Worm (Caenorhabditis elegans) whole organism, young adult: ENCODE measurements around the gene D1086.19.
A peak's percentile ranks its signal among the peaks of the same experiment; 100 is the strongest.

Experiments used
- B0019.2 ChIP-seq: fragments of 200-800 bp; sonication (Bioruptor generic); conservative IDR thresholded peaks from 2 replicates; pipeline ENCODE4 v1.3.6; 2022; ENCODE audit warnings: missing genetic modification reagents, missing genetic modification characterization, missing compliant biosample characterization
- B0261.1 ChIP-seq: sonication (generic microtip); optimal IDR thresholded peaks from 2 replicates; lab custom pipeline; 2016; ENCODE audit warnings: mild to moderate bottlenecking, missing genetic modification characterization, moderate library complexity, missing compliant biosample characterization
- F33H1.4 ChIP-seq: fragments of 200-800 bp; sonication (Bioruptor generic); IDR thresholded peaks from 2 replicates; pipeline ENCODE4 v1.3.6; 2022; ENCODE audit warnings: missing genetic modification reagents, missing genetic modification characterization, missing compliant biosample characterization
- F39B2.1 ChIP-seq: fragments of 200-800 bp; sonication (Bioruptor generic); IDR thresholded peaks from 2 replicates; pipeline ENCODE4 v1.3.6; 2022; ENCODE audit warnings: missing genetic modification reagents, missing genetic modification characterization, missing compliant biosample characterization
- F49E8.2 ChIP-seq: sonication (generic microtip); optimal IDR thresholded peaks from 3 replicates; lab custom pipeline; 2017; ENCODE audit warnings: missing genetic modification characterization, mild to moderate bottlenecking, missing compliant biosample characterization, antibody characterized with exemption, moderate library complexity; ENCODE audit not compliant: insufficient read depth
- F57A8.1 ChIP-seq: fragments of 200-800 bp; sonication (Bioruptor generic); optimal IDR thresholded peaks from 2 replicates; lab custom pipeline; 2018; ENCODE audit warnings: mild to moderate bottlenecking, missing genetic modification characterization, moderate library complexity, missing compliant biosample characterization
- K11D2.4 ChIP-seq: fragments of 200-800 bp; sonication (Bioruptor generic); IDR thresholded peaks from 2 replicates; pipeline ENCODE4 v1.3.6; 2022; ENCODE audit warnings: missing genetic modification reagents, missing genetic modification characterization, missing compliant biosample characterization
- Y53G8AR.9 ChIP-seq: fragments of 200-800 bp; sonication (Bioruptor generic); conservative IDR thresholded peaks from 2 replicates; pipeline ENCODE4 v1.3.6; 2022; ENCODE audit warnings: missing genetic modification reagents, missing genetic modification characterization, missing compliant biosample characterization
- Y56A3A.18 ChIP-seq: fragments of 200-800 bp; sonication (Bioruptor generic); IDR thresholded peaks from 2 replicates; pipeline ENCODE4 v1.3.6; 2022; ENCODE audit warnings: missing genetic modification reagents, missing genetic modification characterization, missing compliant biosample characterization
- ZK185.1 ChIP-seq: sonication (generic microtip); optimal IDR thresholded peaks from 2 replicates; lab custom pipeline; 2016; ENCODE audit warnings: mild to moderate bottlenecking, missing genetic modification characterization, missing compliant biosample characterization; ENCODE audit not compliant: poor library complexity, severe bottlenecking
- aptf-2 ChIP-seq: fragments of 200-800 bp; sonication (Bioruptor generic); conservative IDR thresholded peaks from 2 replicates; pipeline ENCODE4 v1.3.6; 2022; ENCODE audit warnings: missing genetic modification reagents, missing genetic modification characterization, missing compliant biosample characterization
- athp-1 ChIP-seq: sonication (generic microtip); optimal IDR thresholded peaks from 2 replicates; lab custom pipeline; 2017; ENCODE audit warnings: mild to moderate bottlenecking, missing genetic modification characterization, missing compliant biosample characterization
- attf-5 ChIP-seq: fragments of 200-800 bp; sonication (Bioruptor generic); optimal IDR thresholded peaks from 2 replicates; lab custom pipeline; 2018; ENCODE audit warnings: mild to moderate bottlenecking, missing genetic modification characterization, missing compliant biosample characterization
- cebp-2 ChIP-seq: fragments of 200-800 bp; sonication (Bioruptor generic); IDR thresholded peaks from 2 replicates; pipeline ENCODE4 v1.3.6; 2022; ENCODE audit warnings: missing genetic modification characterization, missing compliant biosample characterization
- ceh-27 ChIP-seq: fragments of 200-800 bp; sonication (Bioruptor generic); optimal IDR thresholded peaks from 2 replicates; lab custom pipeline; 2018; ENCODE audit warnings: mild to moderate bottlenecking, missing genetic modification characterization, moderate library complexity, missing compliant biosample characterization
- ceh-40 ChIP-seq: fragments of 200-800 bp; sonication (Bioruptor generic); IDR thresholded peaks from 2 replicates; pipeline ENCODE4 v1.3.6; 2022; ENCODE audit warnings: missing genetic modification characterization, missing compliant biosample characterization
- ceh-58 ChIP-seq: fragments of 200-800 bp; sonication (Bioruptor generic); IDR thresholded peaks from 2 replicates; pipeline ENCODE4 v1.3.6; 2022; ENCODE audit warnings: missing genetic modification characterization, missing compliant biosample characterization
- chd-7 ChIP-seq: sonication (generic microtip); optimal IDR thresholded peaks from 2 replicates; lab custom pipeline; 2016; ENCODE audit warnings: mild to moderate bottlenecking, missing genetic modification characterization, moderate library complexity, missing compliant biosample characterization
- dox-1 ChIP-seq: fragments of 200-800 bp; sonication (Bioruptor generic); IDR thresholded peaks from 2 replicates; pipeline ENCODE4 v1.3.6; 2022; ENCODE audit warnings: missing genetic modification reagents, missing genetic modification characterization, missing compliant biosample characterization
- egrh-3 ChIP-seq: fragments of 200-800 bp; sonication (Bioruptor generic); IDR thresholded peaks from 2 replicates; pipeline ENCODE4 v1.3.6; 2022; ENCODE audit warnings: missing genetic modification reagents, missing genetic modification characterization, missing compliant biosample characterization
- gei-17 ChIP-seq: fragments of 200-800 bp; sonication (Bioruptor generic); optimal IDR thresholded peaks from 2 replicates; lab custom pipeline; 2018; ENCODE audit warnings: mild to moderate bottlenecking, missing genetic modification characterization, missing compliant biosample characterization
- hlh-26 ChIP-seq: fragments of 200-800 bp; sonication (Bioruptor generic); conservative IDR thresholded peaks from 2 replicates; pipeline ENCODE4 v1.3.6; 2022; ENCODE audit warnings: missing genetic modification reagents, missing genetic modification characterization, missing compliant biosample characterization
- hmg-1.2 ChIP-seq: fragments of 200-800 bp; sonication (Bioruptor generic); IDR thresholded peaks from 2 replicates; pipeline ENCODE4 v1.3.6; 2022; ENCODE audit warnings: missing genetic modification reagents, missing genetic modification characterization, missing compliant biosample characterization
- lin-26 ChIP-seq: fragments of 200-800 bp; sonication (Bioruptor generic); IDR thresholded peaks from 2 replicates; pipeline ENCODE4 v1.3.6; 2022; ENCODE audit warnings: missing genetic modification reagents, missing genetic modification characterization, missing compliant biosample characterization
- lin-35 ChIP-seq, 3 experiments: fragments of 150-350 bp in 2 of 3; sonication (generic microtip) in 1 of 3; optimal IDR thresholded peaks; 2 replicates each; lab custom pipeline; 2014 to 2018; ENCODE audit warnings: missing biosample characterization in 3 of 3, missing genetic modification characterization in 3 of 3, missing genetic modification reagents in 3 of 3
- lin-54 ChIP-seq: fragments of 200-800 bp; sonication (Bioruptor generic); optimal IDR thresholded peaks from 2 replicates; lab custom pipeline; 2018; ENCODE audit warnings: mild to moderate bottlenecking, missing genetic modification characterization, missing compliant biosample characterization
- lir-1 ChIP-seq: fragments of 200-800 bp; sonication (Bioruptor generic); conservative IDR thresholded peaks from 2 replicates; pipeline ENCODE4 v1.3.6; 2022; ENCODE audit warnings: missing genetic modification reagents, missing genetic modification characterization, missing compliant biosample characterization
- lsl-1 ChIP-seq: fragments of 200-800 bp; sonication (Bioruptor generic); optimal IDR thresholded peaks from 2 replicates; lab custom pipeline; 2018; ENCODE audit warnings: mild to moderate bottlenecking, missing genetic modification characterization, moderate library complexity, missing compliant biosample characterization
- madf-6 ChIP-seq: fragments of 200-800 bp; sonication (Bioruptor generic); IDR thresholded peaks from 2 replicates; pipeline ENCODE4 v1.3.6; 2022; ENCODE audit warnings: missing genetic modification reagents, missing genetic modification characterization, missing compliant biosample characterization
- mcd-1 ChIP-seq: fragments of 200-800 bp; sonication (Bioruptor generic); IDR thresholded peaks from 2 replicates; pipeline ENCODE4 v1.3.6; 2022; ENCODE audit warnings: missing genetic modification reagents, missing genetic modification characterization, missing compliant biosample characterization
- nfya-2 ChIP-seq: fragments of 200-800 bp; sonication (Bioruptor generic); IDR thresholded peaks from 2 replicates; pipeline ENCODE4 v1.3.6; 2022; ENCODE audit warnings: missing genetic modification reagents, missing genetic modification characterization, missing compliant biosample characterization
- nhr-80 ChIP-seq: sonication (generic microtip); optimal IDR thresholded peaks from 2 replicates; lab custom pipeline; 2016; ENCODE audit warnings: missing genetic modification characterization, missing compliant biosample characterization
- snpc-3.4 ChIP-seq: sonication (generic microtip); optimal IDR thresholded peaks from 2 replicates; lab custom pipeline; 2017; ENCODE audit warnings: missing genetic modification characterization, mild to moderate bottlenecking, missing compliant biosample characterization, antibody characterized with exemption, moderate library complexity, missing genotype, missing genetic modification reagents
- unc-130 ChIP-seq: sonication (generic microtip); optimal IDR thresholded peaks from 2 replicates; lab custom pipeline; 2016; ENCODE audit warnings: missing genetic modification reagents, missing genetic modification characterization, missing compliant biosample characterization
- xnd-1 ChIP-seq: sonication (generic microtip); optimal IDR thresholded peaks from 2 replicates; lab custom pipeline; 2016; ENCODE audit warnings: missing genotype, missing genetic modification reagents, missing genetic modification characterization, missing compliant biosample characterization
- zfh-2 ChIP-seq: fragments of 200-800 bp; sonication (Bioruptor generic); conservative IDR thresholded peaks from 2 replicates; pipeline ENCODE4 v1.3.6; 2022; ENCODE audit warnings: missing genetic modification reagents, missing genetic modification characterization, missing compliant biosample characterization
- ztf-18 ChIP-seq: sonication (generic microtip); optimal IDR thresholded peaks from 2 replicates; lab custom pipeline; 2016; ENCODE audit warnings: missing genotype, mild to moderate bottlenecking, missing genetic modification characterization, missing compliant biosample characterization
- ztf-22 ChIP-seq: fragments of 200-800 bp; sonication (Bioruptor generic); optimal IDR thresholded peaks from 2 replicates; lab custom pipeline; 2018; ENCODE audit warnings: mild to moderate bottlenecking, missing genetic modification characterization, moderate library complexity, missing compliant biosample characterization
- ztf-25 ChIP-seq: fragments of 200-800 bp; sonication (Bioruptor generic); IDR thresholded peaks from 2 replicates; pipeline ENCODE4 v1.3.6; 2022; ENCODE audit warnings: missing genetic modification reagents, missing genetic modification characterization, missing compliant biosample characterization
- ztf-28 ChIP-seq: fragments of 200-800 bp; sonication (Bioruptor generic); IDR thresholded peaks from 2 replicates; pipeline ENCODE4 v1.3.6; 2022; ENCODE audit warnings: missing genetic modification reagents, missing genetic modification characterization, missing compliant biosample characterization
- ztf-3 ChIP-seq: fragments of 200-800 bp; sonication (Bioruptor generic); optimal IDR thresholded peaks from 2 replicates; lab custom pipeline; 2018; ENCODE audit warnings: mild to moderate bottlenecking, missing genetic modification characterization, missing compliant biosample characterization
- ztf-6 ChIP-seq: fragments of 200-800 bp; sonication (Bioruptor generic); IDR thresholded peaks from 2 replicates; pipeline ENCODE4 v1.3.6; 2022; ENCODE audit warnings: missing genetic modification reagents, missing genetic modification characterization, missing compliant biosample characterization

The D1086.19 gene

DNA sequence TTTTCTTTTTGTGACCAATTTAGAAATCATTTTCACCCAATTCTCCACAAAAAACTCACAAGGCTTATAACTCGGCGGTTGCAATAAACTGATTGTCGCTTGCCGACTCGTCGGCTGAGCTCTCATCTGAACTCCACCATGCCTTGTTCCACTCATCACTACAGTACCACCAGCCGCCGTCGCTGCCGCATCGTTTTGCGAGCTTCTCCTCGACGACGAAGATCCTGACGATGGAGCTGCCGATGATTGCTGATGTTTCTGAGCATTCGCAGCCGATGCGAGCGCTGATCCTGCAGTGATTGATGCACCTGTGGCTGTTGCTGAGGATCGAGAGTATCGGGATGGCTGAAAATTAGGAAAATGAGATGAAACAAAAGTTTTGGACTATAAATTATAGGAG is 32.5 kb downstream of the D1086.19 start:
- peak; percentile 26; the same call in 1 of the 2 replicates for TF ChIP-seq K11D2.4 (GFP tag; lab: Robert Waterston, UW)
- TF ChIP-seq B0261.1 (tag; lab: Kevin White, UChicago), result no peak
- TF ChIP-seq egrh-3 (GFP tag; lab: Robert Waterston, UW), result peak; percentile 24; the same call in 1 of the 2 replicates
- TF ChIP-seq ztf-6, result no peak
- peak; percentile 58; the same call in 1 of the 2 replicates for TF ChIP-seq zfh-2 (GFP tag; lab: Robert Waterston, UW)
- TF ChIP-seq, all 124 proteins: peak for 3

DNA sequence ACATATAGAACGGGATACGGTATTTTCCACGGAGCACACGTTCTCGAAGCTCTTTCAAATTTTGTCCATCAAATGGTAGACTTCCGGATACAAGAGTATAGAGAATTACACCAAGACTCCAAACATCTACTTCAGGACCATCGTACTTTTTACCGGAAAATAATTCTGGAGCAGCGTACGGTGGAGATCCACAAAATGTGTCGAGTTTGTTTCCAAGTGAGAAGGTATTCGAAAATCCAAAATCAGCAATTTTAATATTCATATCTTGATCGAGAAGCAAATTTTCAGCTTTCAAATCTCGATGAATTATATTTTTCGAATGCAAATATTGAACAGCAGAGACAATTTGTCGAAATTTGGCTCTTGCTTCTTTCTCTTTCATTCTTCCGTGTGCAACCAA is 35.0 kb downstream of the D1086.19 start:
- no peak for TF ChIP-seq lsl-1 (GFP tag; lab: Kevin White, UChicago)
- no peak for TF ChIP-seq ceh-40 (GFP tag; lab: Robert Waterston, UW)
- no peak for TF ChIP-seq ztf-18 (tag; lab: Kevin White, UChicago)
- no peak for TF ChIP-seq lin-35 (GFP tag; optimal IDR thresholded peaks at IDR 0.05; lab: Kevin White, UChicago)
- no peak for TF ChIP-seq dox-1
- no peak for TF ChIP-seq B0019.2 (GFP tag; lab: Robert Waterston, UW)
- TF ChIP-seq F57A8.1 (GFP tag; lab: Kevin White, UChicago), result no peak
- no peak for TF ChIP-seq F49E8.2 (tag; lab: Kevin White, UChicago)
- TF ChIP-seq cebp-2, result no peak
- TF ChIP-seq unc-130, result no peak
- no peak for TF ChIP-seq xnd-1 (tag; lab: Kevin White, UChicago)
- TF ChIP-seq ztf-3 (GFP tag; lab: Kevin White, UChicago), result no peak
- no peak for TF ChIP-seq hlh-26
- TF ChIP-seq ztf-28, result no peak
- TF ChIP-seq lir-1 (GFP tag; lab: Robert Waterston, UW), result no peak
- TF ChIP-seq ztf-22 (GFP tag; lab: Kevin White, UChicago), result no peak
- no peak for TF ChIP-seq snpc-3.4 (tag; lab: Kevin White, UChicago)
- TF ChIP-seq ZK185.1, result no peak
- TF ChIP-seq, all 124 proteins: peak for 0

DNA sequence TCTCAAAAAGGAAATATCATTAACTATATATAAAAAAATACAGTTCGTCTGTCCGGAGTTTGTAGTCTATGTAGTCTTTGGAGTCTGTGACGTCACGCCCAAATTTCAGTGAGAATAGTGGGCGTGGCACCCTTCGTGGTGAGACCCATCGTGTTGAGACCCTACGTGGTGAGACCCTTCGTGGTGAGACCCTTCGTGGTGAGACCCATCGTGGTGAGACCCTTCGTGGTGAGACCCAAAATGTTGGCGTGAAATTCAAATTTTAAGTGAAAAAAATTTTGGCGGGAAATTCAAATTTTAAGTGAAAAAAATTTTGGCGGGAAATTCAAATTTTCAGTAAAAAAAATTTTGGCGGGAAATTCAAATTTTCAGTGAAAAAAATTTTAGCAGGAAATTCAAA is 36.0 kb downstream of the D1086.19 start:
- TF ChIP-seq ztf-25 (GFP tag; lab: Robert Waterston, UW), result 0 out of 2 replicates have a peak, but pooled peaks have one; percentile 21
- peak; percentile 77 for TF ChIP-seq F33H1.4 (GFP tag; lab: Robert Waterston, UW)
- TF ChIP-seq mcd-1 (GFP tag; lab: Robert Waterston, UW), result peak; percentile 51
- 0 out of 2 replicates have a peak, but pooled peaks have one; percentile 41 for TF ChIP-seq lin-26
- TF ChIP-seq dox-1, result peak; percentile 44; the same call in 1 of the 2 replicates
- 0 out of 2 replicates have a peak, but pooled peaks have one; percentile 39 for TF ChIP-seq Y53G8AR.9 (GFP tag; lab: Robert Waterston, UW)
- TF ChIP-seq madf-6, result peak; percentile 24; the same call in 1 of the 2 replicates
- TF ChIP-seq, all 124 proteins: peak for 7; not testable (repeated sequence) for 117

DNA sequence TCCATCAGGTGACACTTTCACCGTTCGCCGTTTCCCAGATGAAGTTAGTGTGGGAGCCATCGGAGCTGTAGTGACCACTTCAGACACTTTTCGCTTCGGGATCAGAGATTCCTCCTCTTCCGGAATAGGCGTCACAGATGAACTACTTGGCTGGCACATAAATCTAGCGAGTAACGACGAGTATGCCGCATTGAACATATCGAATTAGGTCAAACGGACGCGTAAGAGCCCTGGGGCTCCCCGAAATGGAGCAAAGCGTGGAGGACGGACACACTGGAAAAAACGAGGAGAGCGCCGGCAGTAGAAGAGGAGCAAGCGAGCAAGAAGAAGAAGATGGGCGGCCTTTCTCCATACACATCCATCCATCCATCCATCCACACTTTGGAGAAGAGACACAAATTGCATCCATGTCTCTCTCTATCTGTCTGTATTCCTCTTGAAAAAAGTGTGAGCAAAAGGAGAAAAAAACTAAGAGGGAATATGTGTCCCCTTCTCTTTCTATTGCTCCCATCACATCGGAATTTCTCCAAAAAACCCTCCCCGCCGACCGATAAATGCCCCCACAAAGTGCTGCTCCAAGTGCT is 38.3 kb downstream of the D1086.19 start:
- TF ChIP-seq ceh-27 (GFP tag; lab: Kevin White, UChicago) (peak; percentile 1), athp-1 (tag; lab: Kevin White, UChicago) (no peak), zfh-2 (GFP tag; lab: Robert Waterston, UW) (peak; percentile 53; the same call in 1 of the 2 replicates)

DNA sequence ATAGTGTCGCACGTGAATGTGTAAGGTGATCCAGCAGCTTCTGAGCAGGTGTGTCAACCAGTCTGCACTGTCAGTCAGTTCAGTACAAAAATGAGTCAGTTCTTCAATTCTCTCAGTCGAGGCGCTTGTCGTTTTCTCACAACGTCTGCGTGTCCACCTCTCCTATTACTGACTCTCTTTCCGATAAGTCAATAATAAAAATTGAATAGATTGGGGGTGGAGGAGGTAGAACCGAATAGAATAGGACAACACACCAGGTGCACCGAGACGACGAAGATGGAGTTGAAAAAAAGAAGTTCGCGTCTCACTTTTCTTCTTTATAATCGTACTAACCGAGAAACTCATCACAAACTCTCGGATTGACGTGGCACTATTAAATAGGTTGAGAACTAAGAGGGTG is 39.7 kb downstream of the D1086.19 start:
- no peak for TF ChIP-seq gei-17 (GFP tag; lab: Kevin White, UChicago)
- no peak for TF ChIP-seq ceh-58 (GFP tag; lab: Robert Waterston, UW)
- no peak for TF ChIP-seq chd-7 (tag; lab: Kevin White, UChicago)
- TF ChIP-seq attf-5, result no peak
- no peak for TF ChIP-seq aptf-2
- TF ChIP-seq nhr-80, result peak; percentile 72
- TF ChIP-seq dox-1, result peak; percentile 37; the same call in 1 of the 2 replicates
- no peak for TF ChIP-seq nfya-2 (GFP tag; lab: Robert Waterston, UW)
- TF ChIP-seq lin-54 (GFP tag; lab: Kevin White, UChicago), result no peak
- no peak for TF ChIP-seq Y56A3A.18 (GFP tag; lab: Robert Waterston, UW)
- TF ChIP-seq F39B2.1 (GFP tag; lab: Robert Waterston, UW), result no peak
- peak; percentile 31; the same call in 1 of the 2 replicates for TF ChIP-seq hmg-1.2 (GFP tag; lab: Robert Waterston, UW)
